Fruit fly (Drosophila melanogaster): ENCODE results near the gene CG13454.

- TF ChIP-seq usp (GFP tag; optimal IDR thresholded peaks at IDR 0.05) = no peak
- no peak for TF ChIP-seq psq (optimal IDR thresholded peaks at IDR 0.05)
- no peak for TF ChIP-seq Dll (optimal IDR thresholded peaks at IDR 0.05)
- no peak for TF ChIP-seq pan (optimal IDR thresholded peaks at IDR 0.05)
- peak in 1 of 2 experiments; percentile 54 for TF ChIP-seq EcR (GFP tag; optimal IDR thresholded peaks at IDR 0.05)
- TF ChIP-seq CG8478 (optimal IDR thresholded peaks at IDR 0.05) = no peak
Measured at dm6 chr3L:15508233-15508632, 8.6 kb downstream of the CG13454 start, which contains the start of gene CG7841.

All from whole organism.